Worm (Caenorhabditis elegans) whole organism, young adult: Measurements from ENCODE around the gene catp-6.

Source experiments
- F37B4.10 ChIP-seq: fragments of 200-800 bp; sonication (Bioruptor generic); IDR thresholded peaks from 2 replicates; pipeline ENCODE4 v1.3.6; 2022; ENCODE audit warnings: missing genetic modification characterization, missing compliant biosample characterization
- attf-5 ChIP-seq: fragments of 200-800 bp; sonication (Bioruptor generic); optimal IDR thresholded peaks from 2 replicates; lab custom pipeline; 2018; ENCODE audit warnings: mild to moderate bottlenecking, missing genetic modification characterization, missing compliant biosample characterization
- bed-2 ChIP-seq: fragments of 200-800 bp; sonication (Bioruptor generic); IDR thresholded peaks from 2 replicates; pipeline ENCODE4 v1.3.6; 2022; ENCODE audit warnings: missing genetic modification reagents, missing genetic modification characterization, missing compliant biosample characterization
- hsf-1 ChIP-seq: fragments of 200-800 bp; sonication (Bioruptor generic); IDR thresholded peaks from 2 replicates; pipeline ENCODE4 v1.3.6; 2022; ENCODE audit warnings: missing genetic modification reagents, missing genetic modification characterization, missing compliant biosample characterization
- mes-4 ChIP-seq: sonication (generic microtip); optimal IDR thresholded peaks from 2 replicates; lab custom pipeline; 2016; ENCODE audit warnings: missing genotype, missing genetic modification characterization, missing compliant biosample characterization
- nfya-1 ChIP-seq: sonication (generic microtip); optimal IDR thresholded peaks from 2 replicates; lab custom pipeline; 2017; ENCODE audit warnings: antibody characterized with exemption, missing compliant biosample characterization, missing genetic modification characterization, borderline replicate concordance; ENCODE audit not compliant: insufficient read depth

- TF ChIP-seq nfya-1 (tag; lab: Kevin White, UChicago) (no peak), hsf-1 (GFP tag; lab: Robert Waterston, UW) (no peak), attf-5 (GFP tag; lab: Kevin White, UChicago) (no peak), mes-4 (tag; lab: Kevin White, UChicago) (no peak), F37B4.10 (no peak), bed-2 (GFP tag; lab: Robert Waterston, UW) (no peak)
Observed at ce11 chrIV:9836317-9836716, 11.9 kb upstream of the catp-6 start, which contains the start of gene msp-81.
